Fruit fly (Drosophila melanogaster) whole organism, embryonic: Measurements from ENCODE around the gene CG12995.

Experiments used
- Antp ChIP-seq: fragments of 200-800 bp; sonication (Bioruptor generic); optimal IDR thresholded peaks from 3 replicates; lab custom pipeline; 2016; ENCODE audit warnings: missing biosample characterization, missing genetic modification characterization
- CG10543 ChIP-seq: fragments of 200-800 bp; sonication (Bioruptor generic); optimal IDR thresholded peaks from 3 replicates; lab custom pipeline; 2017; ENCODE audit warnings: missing biosample characterization, mild to moderate bottlenecking, missing genetic modification characterization, moderate library complexity
- CG11696 ChIP-seq: fragments of 200-800 bp; sonication (Bioruptor generic); IDR thresholded peaks from 2 replicates; pipeline ENCODE4 v1.3.6; 2022; ENCODE audit warnings: missing biosample characterization, missing genetic modification characterization
- CG12659 ChIP-seq: fragments of 200-800 bp; sonication (Bioruptor generic); optimal IDR thresholded peaks from 3 replicates; lab custom pipeline; 2017; ENCODE audit warnings: mild to moderate bottlenecking, missing biosample characterization, missing genetic modification reagents, missing genetic modification characterization
- CG12769 ChIP-seq: fragments of 200-800 bp; sonication (Bioruptor generic); optimal IDR thresholded peaks from 2 replicates; lab custom pipeline; 2019; ENCODE audit warnings: missing biosample characterization, mild to moderate bottlenecking, missing genetic modification characterization, moderate library complexity
- CG13894 ChIP-seq: fragments of 200-800 bp; sonication (Bioruptor generic); optimal IDR thresholded peaks from 3 replicates; lab custom pipeline; 2018; ENCODE audit warnings: missing biosample characterization, mild to moderate bottlenecking, missing genetic modification characterization, moderate library complexity
- CG15269 ChIP-seq: fragments of 200-800 bp; sonication (Bioruptor generic); optimal IDR thresholded peaks from 2 replicates; lab custom pipeline; 2018; ENCODE audit warnings: missing biosample characterization, mild to moderate bottlenecking, missing genetic modification characterization, moderate library complexity
- CG1529 ChIP-seq: fragments of 200-800 bp; sonication (Bioruptor generic); optimal IDR thresholded peaks from 3 replicates; lab custom pipeline; 2018; ENCODE audit warnings: missing biosample characterization, missing genetic modification characterization
- CG15696 ChIP-seq: fragments of 200-800 bp; sonication (Bioruptor generic); optimal IDR thresholded peaks from 2 replicates; lab custom pipeline; 2019; ENCODE audit warnings: missing biosample characterization, mild to moderate bottlenecking, missing genetic modification characterization, moderate library complexity
- CG43689 ChIP-seq: fragments of 200-800 bp; sonication (Bioruptor generic); IDR thresholded peaks from 2 replicates; pipeline ENCODE4 v1.3.6; 2022; ENCODE audit warnings: missing biosample characterization, missing genetic modification characterization
- CG4707 ChIP-seq: fragments of 200-800 bp; sonication (Bioruptor generic); optimal IDR thresholded peaks from 2 replicates; lab custom pipeline; 2018; ENCODE audit warnings: missing biosample characterization, mild to moderate bottlenecking, missing genetic modification characterization, moderate library complexity
- CG6272 ChIP-seq: fragments of 200-800 bp; sonication (Bioruptor generic); IDR thresholded peaks from 2 replicates; pipeline ENCODE4 v1.3.6; 2022; ENCODE audit warnings: missing biosample characterization, missing genetic modification characterization
- CG8089 ChIP-seq: fragments of 200-800 bp; sonication (Bioruptor generic); optimal IDR thresholded peaks from 3 replicates; lab custom pipeline; 2016; ENCODE audit warnings: missing biosample characterization, missing genetic modification characterization
- CG8359 ChIP-seq: fragments of 200-800 bp; sonication (Bioruptor generic); optimal IDR thresholded peaks from 2 replicates; lab custom pipeline; 2017; ENCODE audit warnings: missing biosample characterization, mild to moderate bottlenecking, missing genetic modification characterization, borderline replicate concordance
- Ets65A ChIP-seq: fragments of 200-800 bp; sonication (Bioruptor generic); peaks from one replicate; lab custom pipeline; 2016; ENCODE audit warnings: missing biosample characterization, missing genetic modification characterization
- Hey ChIP-seq: fragments of 200-800 bp; sonication (Bioruptor generic); optimal IDR thresholded peaks from 3 replicates; lab custom pipeline; 2018; ENCODE audit warnings: missing biosample characterization, mild to moderate bottlenecking, missing genetic modification characterization
- MTF-1 ChIP-seq: fragments of 200-800 bp; sonication (Bioruptor generic); optimal IDR thresholded peaks from 2 replicates; lab custom pipeline; 2018; ENCODE audit warnings: missing biosample characterization, mild to moderate bottlenecking, missing genetic modification characterization, borderline replicate concordance
- Pdp1 ChIP-seq, 2 experiments: fragments of 200-800 bp; sonication (Bioruptor generic); optimal IDR thresholded peaks; 3 replicates each; lab custom pipeline; 2016; ENCODE audit warnings: missing biosample characterization in 2 of 2, missing genetic modification characterization in 2 of 2, mild to moderate bottlenecking in 1 of 2, moderate library complexity in 1 of 2
- TFAM ChIP-seq: fragments of 200-800 bp; sonication (Bioruptor generic); optimal IDR thresholded peaks from 2 replicates; lab custom pipeline; 2017; ENCODE audit warnings: missing biosample characterization, missing genetic modification characterization, inconsistent platforms
- cg ChIP-seq: fragments of 200-800 bp; sonication (Bioruptor generic); optimal IDR thresholded peaks from 3 replicates; lab custom pipeline; 2019; ENCODE audit warnings: missing biosample characterization, mild to moderate bottlenecking, missing genetic modification characterization, moderate library complexity
- dan ChIP-seq: fragments of 200-800 bp; sonication (Bioruptor generic); IDR thresholded peaks from 2 replicates; pipeline ENCODE4 v1.3.6; 2022; ENCODE audit warnings: missing biosample characterization, missing genetic modification characterization
- dati ChIP-seq: fragments of 200-800 bp; sonication (Bioruptor generic); IDR thresholded peaks from 2 replicates; pipeline ENCODE4 v1.3.6; 2022; ENCODE audit warnings: missing biosample characterization, missing genetic modification characterization
- eve ChIP-seq, 2 experiments: fragments of >200 bp; optimal IDR thresholded peaks; 2 replicates each; lab custom pipeline; 2017; ENCODE audit warnings: missing biosample characterization in 2 of 2, missing genetic modification characterization in 2 of 2
- lbe ChIP-seq: fragments of 200-800 bp; sonication (Bioruptor generic); optimal IDR thresholded peaks from 2 replicates; lab custom pipeline; 2016; ENCODE audit warnings: missing biosample characterization, mild to moderate bottlenecking, missing genetic modification characterization
- lilli ChIP-seq: fragments of 200-800 bp; sonication (Bioruptor generic); optimal IDR thresholded peaks from 3 replicates; lab custom pipeline; 2016; ENCODE audit warnings: missing biosample characterization, missing genetic modification characterization
- oc ChIP-seq: fragments of 200-800 bp; sonication (Bioruptor generic); optimal IDR thresholded peaks from 2 replicates; lab custom pipeline; 2018; ENCODE audit warnings: missing biosample characterization, mild to moderate bottlenecking, missing genetic modification characterization, moderate library complexity
- scrt ChIP-seq: fragments of 200-800 bp; sonication (Bioruptor generic); optimal IDR thresholded peaks from 2 replicates; lab custom pipeline; 2018; ENCODE audit warnings: missing biosample characterization, mild to moderate bottlenecking, missing genetic modification characterization, moderate library complexity
- sd ChIP-seq: fragments of 200-800 bp; sonication (Bioruptor generic); optimal IDR thresholded peaks from 3 replicates; lab custom pipeline; 2018; ENCODE audit warnings: missing biosample characterization, mild to moderate bottlenecking, missing genetic modification characterization, moderate library complexity
- sens ChIP-seq: fragments of 200-800 bp; sonication (Bioruptor generic); peaks from one replicate; lab custom pipeline; 2016; ENCODE audit warnings: missing biosample characterization, missing genetic modification characterization
- trem ChIP-seq: fragments of 200-800 bp; optimal IDR thresholded peaks from 3 replicates; lab custom pipeline; 2019; ENCODE audit warnings: missing biosample characterization, mild to moderate bottlenecking, missing genetic modification characterization, moderate library complexity
- wek ChIP-seq: fragments of 200-800 bp; sonication (Bioruptor generic); optimal IDR thresholded peaks from 3 replicates; lab custom pipeline; 2018; ENCODE audit warnings: missing biosample characterization, mild to moderate bottlenecking, missing genetic modification characterization, moderate library complexity

The CG12995 gene

DNA sequence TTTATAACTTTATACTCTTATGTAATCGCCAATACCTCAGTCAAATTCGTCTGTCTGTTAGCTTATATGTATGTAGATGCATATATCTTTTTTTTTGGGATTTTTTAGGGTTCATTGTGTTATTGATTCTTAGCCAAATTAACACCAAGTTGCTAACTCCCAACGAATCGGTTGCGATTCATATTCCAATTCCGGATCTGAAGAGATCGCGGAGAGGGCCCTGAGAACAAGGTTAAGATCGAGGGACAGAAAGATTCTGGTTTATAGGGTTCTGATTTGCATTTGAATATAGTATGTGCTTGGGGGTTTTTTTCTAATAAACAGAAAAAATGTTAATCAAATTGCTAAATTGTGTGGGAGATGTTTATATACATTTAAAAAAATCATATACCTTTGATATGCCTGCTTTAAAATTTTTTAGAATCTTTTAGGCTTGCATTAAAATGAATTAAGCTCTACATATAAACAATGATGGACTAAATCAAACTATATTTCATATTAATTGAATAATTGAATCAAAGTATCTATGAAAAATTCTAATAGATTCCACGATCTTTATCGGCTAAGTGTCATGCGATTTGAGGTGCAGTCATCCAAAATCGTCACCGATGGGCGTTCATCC is 1.8 kb downstream of the CG12995 start, which contains the start of gene CG32563:
TSS of gene CG32563 (plus strand) at position 572 of the 622 bp plus-strand sequence.
- TF ChIP-seq dan, result no peak
- no peak for TF ChIP-seq CG1529 (GFP tag; lab: Kevin White, UChicago)
- TF ChIP-seq CG11696 (GFP tag; lab: Robert Waterston, UW), result no peak
- peak; percentile 2 for TF ChIP-seq Ets65A
- peak in 1 of 2 experiments; percentile 64 for TF ChIP-seq Pdp1 (GFP tag; optimal IDR thresholded peaks at IDR 0.05; lab: Kevin White, UChicago)
- peak; percentile 99 for TF ChIP-seq CG13894

- peak; percentile 94 for TF ChIP-seq CG13894
- TF ChIP-seq CG10543 (GFP tag; lab: Kevin White, UChicago), result peak; percentile 29
- TF ChIP-seq CG8089 (GFP tag; lab: Kevin White, UChicago), result no peak
Observed at dm6 chrX:17206046-17206445, 3.8 kb downstream of the CG12995 start, which contains the start of gene CG32564. TSS of gene CG32564 (plus strand) at chrX:17206407.

- TF ChIP-seq CG13894 (peak; percentile 98), CG12769 (peak; percentile 60), cg (GFP tag; lab: Kevin White, UChicago) (no peak), sd (peak; percentile 54), trem (no peak)
Observed at dm6 chrX:17205028-17205427, 4.8 kb downstream of the CG12995 start.

DNA sequence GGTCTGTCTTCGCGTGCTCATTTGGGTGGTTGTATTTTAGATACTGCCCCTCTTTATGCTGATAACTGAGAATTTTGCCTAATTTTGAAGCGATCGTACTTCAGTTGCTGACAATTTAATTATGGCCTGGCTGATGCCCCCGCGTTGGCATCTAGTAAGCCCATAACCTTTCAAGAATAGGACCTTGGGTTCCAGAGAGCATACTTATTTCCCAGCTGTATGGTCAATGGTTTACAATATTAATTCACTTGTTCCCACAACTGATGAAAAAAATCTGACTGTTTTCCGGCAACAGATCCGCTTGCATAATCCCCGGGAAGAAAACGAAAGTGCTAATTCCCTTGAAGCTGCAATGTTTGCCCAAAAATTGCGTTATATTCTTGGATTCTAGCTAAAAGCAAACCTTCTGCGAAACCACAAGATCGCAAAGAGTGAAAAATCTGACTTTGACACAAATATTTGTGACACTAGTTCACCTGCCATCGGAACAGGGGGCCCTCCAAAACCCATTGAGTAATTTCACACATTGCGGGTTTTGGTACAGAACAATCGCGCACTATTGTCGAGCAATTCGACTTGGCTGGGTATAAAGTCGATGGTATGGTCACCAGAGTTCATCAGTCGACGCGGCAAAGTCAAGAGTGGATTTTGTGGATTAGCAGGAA is 7.2 kb downstream of the CG12995 start, which contains the start of the genes TTLL1A and CG5070:
TSS of gene TTLL1A (minus strand) at position 101 of the 665 bp plus-strand sequence.
TSS of gene CG5070 (plus strand) at position 615 of the 665 bp plus-strand sequence.
- TF ChIP-seq wek (GFP tag; lab: Kevin White, UChicago) (no peak), TFAM (GFP tag; lab: Kevin White, UChicago) (no peak), CG12659 (GFP tag; lab: Kevin White, UChicago) (no peak), lilli (GFP tag; lab: Kevin White, UChicago) (no peak), CG4707 (GFP tag; lab: Kevin White, UChicago) (no peak), CG15269 (tag; lab: Kevin White, UChicago) (no peak), MTF-1 (GFP tag; lab: Kevin White, UChicago) (no peak), Hey (no peak), lbe (GFP tag; lab: Kevin White, UChicago) (no peak), CG8359 (no peak), oc (tag; lab: Kevin White, UChicago) (no peak), eve (GFP tag; optimal IDR thresholded peaks at IDR 0.05; lab: Kevin White, UChicago) (no peak), trem (no peak), scrt (GFP tag; lab: Kevin White, UChicago) (no peak), Antp (GFP tag; lab: Kevin White, UChicago) (no peak), CG15696 (tag; lab: Kevin White, UChicago) (no peak), CG6272 (GFP tag; lab: Robert Waterston, UW) (no peak), dati (GFP tag; lab: Robert Waterston, UW) (no peak)
- TF ChIP-seq, all 482 proteins: peak for 0

- TF ChIP-seq CG43689 (GFP tag; lab: Robert Waterston, UW), result no peak
- TF ChIP-seq sens (GFP tag; lab: Kevin White, UChicago), result peak; percentile 77
Observed at dm6 chrX:17188167-17188566, 21.6 kb downstream of the CG12995 start.
